Worm (Caenorhabditis elegans) whole organism, L4/young adult: Measurements from ENCODE around the gene srab-26.

Source experiments
- W03F9.2 ChIP-seq: fragments of 150-350 bp; optimal IDR thresholded peaks from 2 replicates; lab custom pipeline; 2014; ENCODE audit warnings: missing biosample characterization, missing genetic modification characterization
- dao-5 ChIP-seq: sonication (generic microtip); optimal IDR thresholded peaks from 2 replicates; lab custom pipeline; 2016; ENCODE audit warnings: missing genotype, missing genetic modification characterization, moderate library complexity, missing compliant biosample characterization
- him-1 ChIP-seq: sonication (generic microtip); optimal IDR thresholded peaks from 2 replicates; lab custom pipeline; 2016; ENCODE audit warnings: missing genotype, missing genetic modification reagents, missing genetic modification characterization, missing compliant biosample characterization

ce11 chrV:9922481-9922880 lies 43.2 kb upstream of the srab-26 start, which contains the start of gene C50H2.7:
- no peak for TF ChIP-seq him-1 (tag; lab: Kevin White, UChicago)
- no peak for TF ChIP-seq dao-5 (tag; lab: Kevin White, UChicago)
- no peak for TF ChIP-seq W03F9.2 (tag; lab: Kevin White, UChicago)
